Fruit fly (Drosophila melanogaster): ENCODE measurements around the gene crq.

The crq gene

dm6 chr2L:488548-489100, 35.8 kb upstream of the crq start:
- TF ChIP-seq ey (GFP tag; optimal IDR thresholded peaks at IDR 0.05) = peak; percentile 20
- peak; percentile 67 for TF ChIP-seq jim (GFP tag; optimal IDR thresholded peaks at IDR 0.05)
- TF ChIP-seq woc (GFP tag; optimal IDR thresholded peaks at IDR 0.05) = peak; percentile 0
- TF ChIP-seq Sp1 (GFP tag; optimal IDR thresholded peaks at IDR 0.05) = peak; percentile 24
- TF ChIP-seq OdsH (GFP tag; optimal IDR thresholded peaks at IDR 0.05) = peak; percentile 19
- TF ChIP-seq foxo (GFP tag; optimal IDR thresholded peaks at IDR 0.05) = peak in 1 of 2 experiments; percentile 26
- TF ChIP-seq fru (GFP tag; optimal IDR thresholded peaks at IDR 0.05) = peak; percentile 12
- TF ChIP-seq tai (GFP tag; optimal IDR thresholded peaks at IDR 0.05) = peak; percentile 74
- TF ChIP-seq Rel (GFP tag; optimal IDR thresholded peaks at IDR 0.05) = no peak
- no peak for TF ChIP-seq Rel (tag; optimal IDR thresholded peaks at IDR 0.05)
- no peak for TF ChIP-seq N (GFP tag; optimal IDR thresholded peaks at IDR 0.05)

dm6 chr2L:487719-488547, 35.1 kb upstream of the crq start:
- TF ChIP-seq CG9705 (GFP tag; optimal IDR thresholded peaks at IDR 0.05) = no peak
- TF ChIP-seq fru (GFP tag; optimal IDR thresholded peaks at IDR 0.05) = peak; percentile 62
- no peak for TF ChIP-seq brk (GFP tag; optimal IDR thresholded peaks at IDR 0.05)
- no peak for TF ChIP-seq Dfd (GFP tag; optimal IDR thresholded peaks at IDR 0.05)
- no peak for TF ChIP-seq CG32264 (GFP tag; optimal IDR thresholded peaks at IDR 0.05)
- no peak for TF ChIP-seq Abd-B (GFP tag; optimal IDR thresholded peaks at IDR 0.05)
- TF ChIP-seq dl (GFP tag; optimal IDR thresholded peaks at IDR 0.05; ENCODE audit: insufficient read depth in 1 of 2, partially characterized antibody in 2 of 2) = no peak
- no peak for TF ChIP-seq Mio (GFP tag; optimal IDR thresholded peaks at IDR 0.05)
- TF ChIP-seq pan (optimal IDR thresholded peaks at IDR 0.05) = no peak
- peak; percentile 57 for TF ChIP-seq br (GFP tag; optimal IDR thresholded peaks at IDR 0.05)
- TF ChIP-seq Sp1 (GFP tag; optimal IDR thresholded peaks at IDR 0.05) = peak; percentile 46
- peak; percentile 57 for TF ChIP-seq ey (GFP tag; optimal IDR thresholded peaks at IDR 0.05)
- TF ChIP-seq GATAd (GFP tag; optimal IDR thresholded peaks at IDR 0.05) = no peak
- no peak for TF ChIP-seq Jra (GFP tag; optimal IDR thresholded peaks at IDR 0.05)
- no peak for TF ChIP-seq Hr78 (GFP tag; optimal IDR thresholded peaks at IDR 0.05)
- TF ChIP-seq Hnf4 (GFP tag; optimal IDR thresholded peaks at IDR 0.05) = peak; percentile 44
- TF ChIP-seq psq (GFP tag; optimal IDR thresholded peaks at IDR 0.05) = peak; percentile 36
- no peak for TF ChIP-seq CrebA (GFP tag; optimal IDR thresholded peaks at IDR 0.05; ENCODE audit: borderline replicate concordance)
- TF ChIP-seq OdsH (GFP tag; optimal IDR thresholded peaks at IDR 0.05) = peak; percentile 64
- TF ChIP-seq tai (GFP tag; optimal IDR thresholded peaks at IDR 0.05) = no peak
- TF ChIP-seq foxo (GFP tag; optimal IDR thresholded peaks at IDR 0.05) = peak in 1 of 2 experiments; percentile 69
- TF ChIP-seq sv (GFP tag; optimal IDR thresholded peaks at IDR 0.05) = no peak
- TF ChIP-seq Hr83 (GFP tag; optimal IDR thresholded peaks at IDR 0.05; ENCODE audit: poor library complexity, severe bottlenecking) = no peak
- peak; percentile 21 for TF ChIP-seq Dif (GFP tag; optimal IDR thresholded peaks at IDR 0.05; ENCODE audit: partially characterized antibody)
- TF ChIP-seq Vsx2 (GFP tag; optimal IDR thresholded peaks at IDR 0.05; ENCODE audit: partially characterized antibody) = no peak
- peak; percentile 66 for TF ChIP-seq h (GFP tag; optimal IDR thresholded peaks at IDR 0.05)
- TF ChIP-seq woc (GFP tag; optimal IDR thresholded peaks at IDR 0.05) = peak; percentile 56
- TF ChIP-seq dmrt93B (GFP tag; optimal IDR thresholded peaks at IDR 0.05) = peak; percentile 16
- peak; percentile 56 for TF ChIP-seq rgr (GFP tag; optimal IDR thresholded peaks at IDR 0.05)
- TF ChIP-seq lola (GFP tag; optimal IDR thresholded peaks at IDR 0.05) = no peak
- TF ChIP-seq N (GFP tag; optimal IDR thresholded peaks at IDR 0.05) = no peak
- TF ChIP-seq Rel (GFP tag; optimal IDR thresholded peaks at IDR 0.05) = no peak
- TF ChIP-seq Rel (tag; optimal IDR thresholded peaks at IDR 0.05) = no peak
- TF ChIP-seq jim (GFP tag; optimal IDR thresholded peaks at IDR 0.05) = no peak
- no peak for TF ChIP-seq sage (GFP tag; optimal IDR thresholded peaks at IDR 0.05)
- no peak for TF ChIP-seq usp (GFP tag; optimal IDR thresholded peaks at IDR 0.05)
- no peak for TF ChIP-seq Myc (optimal IDR thresholded peaks at IDR 0.05)
- peak; percentile 55 for TF ChIP-seq HLH106 (tag; optimal IDR thresholded peaks at IDR 0.05)
- TF ChIP-seq dsf (GFP tag; optimal IDR thresholded peaks at IDR 0.05; ENCODE audit: borderline replicate concordance) = no peak

All from whole organism, wandering third instar larva.